Fruit fly (Drosophila melanogaster): ENCODE data around the gene Cdc7.
A peak's percentile ranks its signal among the peaks of the same experiment; 100 is the strongest.

- TF ChIP-seq Hnf4 (GFP tag; optimal IDR thresholded peaks at IDR 0.05), result peak; percentile 83
- TF ChIP-seq psq (GFP tag; optimal IDR thresholded peaks at IDR 0.05), result peak; percentile 76
These were observed 1.8 kb downstream of the Cdc7 start for dm6 chrX:6656023-6656594.

All from whole organism, wandering third instar larva.